Worm (Caenorhabditis elegans) whole organism, young adult: Measurements from ENCODE around the gene tag-335.

Experiments
- C06A6.2 ChIP-seq: fragments of 200-800 bp; sonication (Bioruptor generic); conservative IDR thresholded peaks from 2 replicates; pipeline ENCODE4 v1.3.6; 2022; ENCODE audit warnings: missing genetic modification characterization, missing compliant biosample characterization
- F37B4.10 ChIP-seq: fragments of 200-800 bp; sonication (Bioruptor generic); IDR thresholded peaks from 2 replicates; pipeline ENCODE4 v1.3.6; 2022; ENCODE audit warnings: missing genetic modification characterization, missing compliant biosample characterization
- T26A5.8 ChIP-seq: sonication (generic microtip); optimal IDR thresholded peaks from 2 replicates; lab custom pipeline; 2016; ENCODE audit warnings: missing genetic modification characterization, missing compliant biosample characterization
- akir-1 ChIP-seq: fragments of 200-800 bp; sonication (Bioruptor generic); optimal IDR thresholded peaks from 2 replicates; lab custom pipeline; 2018; ENCODE audit warnings: mild to moderate bottlenecking, missing genetic modification characterization, moderate library complexity, missing compliant biosample characterization
- ceh-40 ChIP-seq: fragments of 200-800 bp; sonication (Bioruptor generic); IDR thresholded peaks from 2 replicates; pipeline ENCODE4 v1.3.6; 2022; ENCODE audit warnings: missing genetic modification characterization, missing compliant biosample characterization
- ets-4 ChIP-seq: fragments of 200-800 bp; sonication (Bioruptor generic); optimal IDR thresholded peaks from 2 replicates; lab custom pipeline; 2018; ENCODE audit warnings: mild to moderate bottlenecking, missing genetic modification characterization, missing compliant biosample characterization
- nfyb-1 ChIP-seq: fragments of 200-800 bp; sonication (Bioruptor generic); IDR thresholded peaks from 2 replicates; pipeline ENCODE4 v1.3.6; 2022; ENCODE audit warnings: missing genetic modification reagents, missing genetic modification characterization, missing compliant biosample characterization
- snpc-3.4 ChIP-seq: sonication (generic microtip); optimal IDR thresholded peaks from 2 replicates; lab custom pipeline; 2017; ENCODE audit warnings: missing genetic modification characterization, mild to moderate bottlenecking, missing compliant biosample characterization, antibody characterized with exemption, moderate library complexity, missing genotype, missing genetic modification reagents
- ztf-18 ChIP-seq: sonication (generic microtip); optimal IDR thresholded peaks from 2 replicates; lab custom pipeline; 2016; ENCODE audit warnings: missing genotype, mild to moderate bottlenecking, missing genetic modification characterization, missing compliant biosample characterization
- ztf-25 ChIP-seq: fragments of 200-800 bp; sonication (Bioruptor generic); IDR thresholded peaks from 2 replicates; pipeline ENCODE4 v1.3.6; 2022; ENCODE audit warnings: missing genetic modification reagents, missing genetic modification characterization, missing compliant biosample characterization

Gene tag-335

ce11 chrIV:12229679-12230078 is 48.7 kb downstream of the tag-335 start, which contains the start of gene sre-18:
Gene sre-18 (minus strand): TSS chrIV:12229779.
- TF ChIP-seq snpc-3.4 (tag; lab: Kevin White, UChicago), result no peak
- TF ChIP-seq akir-1 (GFP tag; lab: Kevin White, UChicago), result no peak
- TF ChIP-seq F37B4.10 (GFP tag; lab: Robert Waterston, UW), result no peak
- TF ChIP-seq ets-4 (GFP tag; lab: Kevin White, UChicago), result no peak
- TF ChIP-seq ceh-40 (GFP tag; lab: Robert Waterston, UW), result no peak

ce11 chrIV:12227012-12227411 is 51.4 kb downstream of the tag-335 start, which contains the start of gene mlt-3:
Gene mlt-3 (minus strand): TSS chrIV:12227112.
- TF ChIP-seq ztf-18 (tag; lab: Kevin White, UChicago) (no peak), C06A6.2 (GFP tag; lab: Robert Waterston, UW) (no peak), T26A5.8 (tag; lab: Kevin White, UChicago) (no peak), ztf-25 (GFP tag; lab: Robert Waterston, UW) (no peak), nfyb-1 (no peak)
